Worm (Caenorhabditis elegans) whole organism, mixed stage, embryonic: ENCODE results near the gene idpc-2.

ENCODE experiments used
- ces-1 ChIP-seq: fragments of 150-350 bp; optimal IDR thresholded peaks from 2 replicates; lab custom pipeline; 2014; ENCODE audit warnings: missing biosample characterization, missing genetic modification reagents, missing genetic modification characterization
- unc-62 ChIP-seq: fragments of 150-350 bp; optimal IDR thresholded peaks from 2 replicates; lab custom pipeline; 2014; ENCODE audit warnings: missing biosample characterization, missing genetic modification reagents, missing genetic modification characterization
- ztf-11 ChIP-seq: fragments of 150-350 bp; optimal IDR thresholded peaks from 2 replicates; lab custom pipeline; 2014; ENCODE audit warnings: missing biosample characterization, missing genetic modification characterization

DNA sequence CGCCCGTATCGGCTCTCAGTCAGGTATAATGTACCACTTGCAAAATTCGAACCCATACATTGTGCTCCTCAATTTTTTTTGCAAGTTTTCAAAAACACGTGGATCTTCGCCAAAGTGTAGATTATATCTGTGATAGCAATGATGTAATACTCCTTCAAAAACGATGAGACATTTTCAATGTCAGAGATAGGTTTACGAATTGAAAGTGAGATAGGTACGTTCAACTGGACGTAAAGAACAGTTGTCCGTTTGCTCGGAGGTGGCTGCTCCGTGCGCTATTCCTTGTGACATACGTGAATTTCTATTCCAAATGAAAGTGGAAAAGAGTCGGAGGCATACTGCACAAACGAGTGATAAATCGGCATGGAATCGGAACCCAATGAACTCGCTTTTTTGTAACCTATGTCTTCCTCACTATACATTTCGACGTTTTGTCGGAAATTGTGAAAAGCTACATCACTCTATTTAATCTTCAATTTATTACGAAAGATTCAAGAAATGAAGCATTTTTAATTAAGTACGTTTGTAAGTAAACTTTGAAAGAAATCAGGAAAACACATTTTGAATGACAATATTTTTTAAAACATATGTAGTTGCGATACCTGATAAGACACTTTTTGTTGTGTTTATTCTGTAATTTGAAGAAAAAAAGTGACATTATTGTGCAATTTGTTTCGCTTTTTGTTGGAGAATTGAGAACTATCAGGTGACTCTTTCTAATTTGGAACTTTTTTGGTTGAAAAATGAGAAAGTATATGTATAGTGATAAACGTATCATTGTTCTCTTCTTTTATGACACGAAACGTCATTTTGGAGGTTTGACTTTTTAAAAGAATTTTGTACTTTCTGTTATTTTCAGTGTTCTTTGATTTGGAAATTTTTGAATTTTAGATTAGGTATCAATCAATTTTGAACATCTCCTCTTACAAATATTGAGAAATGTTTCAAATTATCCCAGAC lies 33.6 kb upstream of the idpc-2 start:
- TF ChIP-seq ztf-11 (tag; lab: Kevin White, UChicago) (no peak), unc-62 (peak; percentile 62), ces-1 (GFP tag; lab: Kevin White, UChicago) (no peak)
